Worm (Caenorhabditis elegans) whole organism, young adult: Measurements from ENCODE around the gene C35A5.3.

Experiments used
- B0261.1 ChIP-seq: sonication (generic microtip); optimal IDR thresholded peaks from 2 replicates; lab custom pipeline; 2016; ENCODE audit warnings: mild to moderate bottlenecking, missing genetic modification characterization, moderate library complexity, missing compliant biosample characterization
- C17E4.6 ChIP-seq: fragments of 200-800 bp; sonication (Bioruptor generic); IDR thresholded peaks from 2 replicates; pipeline ENCODE4 v1.3.6; 2022; ENCODE audit warnings: missing genetic modification reagents, missing genetic modification characterization, missing compliant biosample characterization
- F57C9.4 ChIP-seq: sonication (generic microtip); optimal IDR thresholded peaks from 2 replicates; lab custom pipeline; 2017; ENCODE audit warnings: mild to moderate bottlenecking, missing genetic modification characterization, missing compliant biosample characterization
- K11D2.4 ChIP-seq: fragments of 200-800 bp; sonication (Bioruptor generic); IDR thresholded peaks from 2 replicates; pipeline ENCODE4 v1.3.6; 2022; ENCODE audit warnings: missing genetic modification reagents, missing genetic modification characterization, missing compliant biosample characterization
- K12H6.12 ChIP-seq: fragments of 200-800 bp; sonication (Bioruptor generic); optimal IDR thresholded peaks from 2 replicates; lab custom pipeline; 2018; ENCODE audit warnings: mild to moderate bottlenecking, missing genetic modification characterization, missing compliant biosample characterization
- attf-6 ChIP-seq: fragments of 200-800 bp; sonication (Bioruptor generic); IDR thresholded peaks from 2 replicates; pipeline ENCODE4 v1.3.6; 2022; ENCODE audit warnings: missing genetic modification reagents, missing genetic modification characterization, missing compliant biosample characterization
- bed-2 ChIP-seq: fragments of 200-800 bp; sonication (Bioruptor generic); IDR thresholded peaks from 2 replicates; pipeline ENCODE4 v1.3.6; 2022; ENCODE audit warnings: missing genetic modification reagents, missing genetic modification characterization, missing compliant biosample characterization
- ceh-100 ChIP-seq: fragments of 200-800 bp; sonication (Bioruptor generic); IDR thresholded peaks from 2 replicates; pipeline ENCODE4 v1.3.6; 2022; ENCODE audit warnings: missing genetic modification reagents, missing genetic modification characterization, missing compliant biosample characterization
- ceh-27 ChIP-seq: fragments of 200-800 bp; sonication (Bioruptor generic); optimal IDR thresholded peaks from 2 replicates; lab custom pipeline; 2018; ENCODE audit warnings: mild to moderate bottlenecking, missing genetic modification characterization, moderate library complexity, missing compliant biosample characterization
- ceh-58 ChIP-seq: fragments of 200-800 bp; sonication (Bioruptor generic); IDR thresholded peaks from 2 replicates; pipeline ENCODE4 v1.3.6; 2022; ENCODE audit warnings: missing genetic modification characterization, missing compliant biosample characterization
- ceh-91 ChIP-seq: fragments of 200-800 bp; sonication (Bioruptor generic); IDR thresholded peaks from 2 replicates; pipeline ENCODE4 v1.3.6; 2022; ENCODE audit warnings: missing genetic modification reagents, missing genetic modification characterization, missing compliant biosample characterization
- chd-7 ChIP-seq: sonication (generic microtip); optimal IDR thresholded peaks from 2 replicates; lab custom pipeline; 2016; ENCODE audit warnings: mild to moderate bottlenecking, missing genetic modification characterization, moderate library complexity, missing compliant biosample characterization
- die-1 ChIP-seq: sonication (generic microtip); optimal IDR thresholded peaks from 2 replicates; lab custom pipeline; 2016; ENCODE audit warnings: missing genotype, mild to moderate bottlenecking, missing genetic modification characterization, missing compliant biosample characterization
- dpl-1 ChIP-seq: fragments of 150-350 bp; optimal IDR thresholded peaks from 2 replicates; lab custom pipeline; 2014; ENCODE audit warnings: missing biosample characterization, missing genetic modification reagents, missing genetic modification characterization
- ekl-4 ChIP-seq: fragments of 200-800 bp; sonication (Bioruptor generic); IDR thresholded peaks from 2 replicates; pipeline ENCODE4 v1.3.6; 2022; ENCODE audit warnings: missing genetic modification reagents, missing genetic modification characterization, missing compliant biosample characterization
- ets-4 ChIP-seq: fragments of 200-800 bp; sonication (Bioruptor generic); optimal IDR thresholded peaks from 2 replicates; lab custom pipeline; 2018; ENCODE audit warnings: mild to moderate bottlenecking, missing genetic modification characterization, missing compliant biosample characterization
- gei-17 ChIP-seq: fragments of 200-800 bp; sonication (Bioruptor generic); optimal IDR thresholded peaks from 2 replicates; lab custom pipeline; 2018; ENCODE audit warnings: mild to moderate bottlenecking, missing genetic modification characterization, missing compliant biosample characterization
- hrde-1 ChIP-seq: sonication (generic microtip); optimal IDR thresholded peaks from 2 replicates; lab custom pipeline; 2016; ENCODE audit warnings: missing genetic modification characterization, mild to moderate bottlenecking, missing compliant biosample characterization, moderate library complexity, missing genotype, missing genetic modification reagents, borderline replicate concordance
- hsf-1 ChIP-seq: fragments of 200-800 bp; sonication (Bioruptor generic); IDR thresholded peaks from 2 replicates; pipeline ENCODE4 v1.3.6; 2022; ENCODE audit warnings: missing genetic modification reagents, missing genetic modification characterization, missing compliant biosample characterization
- lag-1 ChIP-seq: fragments of 200-800 bp; sonication (Bioruptor generic); IDR thresholded peaks from 2 replicates; pipeline ENCODE4 v1.3.6; 2022; ENCODE audit warnings: missing genetic modification reagents, missing genetic modification characterization, missing compliant biosample characterization
- let-526 ChIP-seq: fragments of 200-800 bp; sonication (Bioruptor generic); IDR thresholded peaks from 2 replicates; pipeline ENCODE4 v1.3.6; 2022; ENCODE audit warnings: missing genetic modification reagents, missing genetic modification characterization, missing compliant biosample characterization
- let-607 ChIP-seq, 2 experiments: fragments of 200-800 bp in 1 of 2; sonication (Bioruptor generic) in 1 of 2; sonication (generic microtip) in 1 of 2; optimal IDR thresholded peaks; 2 replicates each; lab custom pipeline; 2016 to 2018; ENCODE audit warnings: mild to moderate bottlenecking in 2 of 2, missing compliant biosample characterization in 2 of 2, missing genetic modification characterization in 2 of 2, moderate library complexity in 2 of 2, missing genotype in 1 of 2
- lin-40 ChIP-seq: sonication (generic microtip); optimal IDR thresholded peaks from 2 replicates; lab custom pipeline; 2016; ENCODE audit warnings: missing genetic modification characterization, mild to moderate bottlenecking, missing compliant biosample characterization, missing genotype, missing genetic modification reagents
- madf-3 ChIP-seq: fragments of 200-800 bp; sonication (Bioruptor generic); IDR thresholded peaks from 2 replicates; pipeline ENCODE4 v1.3.6; 2022; ENCODE audit warnings: missing genetic modification reagents, missing genetic modification characterization, missing compliant biosample characterization
- madf-6 ChIP-seq: fragments of 200-800 bp; sonication (Bioruptor generic); IDR thresholded peaks from 2 replicates; pipeline ENCODE4 v1.3.6; 2022; ENCODE audit warnings: missing genetic modification reagents, missing genetic modification characterization, missing compliant biosample characterization
- mes-4 ChIP-seq: sonication (generic microtip); optimal IDR thresholded peaks from 2 replicates; lab custom pipeline; 2016; ENCODE audit warnings: missing genotype, missing genetic modification characterization, missing compliant biosample characterization
- mxl-1 ChIP-seq: sonication (generic microtip); optimal IDR thresholded peaks from 2 replicates; lab custom pipeline; 2016; ENCODE audit warnings: missing genetic modification characterization, missing compliant biosample characterization
- nhr-120 ChIP-seq: fragments of 200-800 bp; sonication (Bioruptor generic); IDR thresholded peaks from 2 replicates; pipeline ENCODE4 v1.3.6; 2022; ENCODE audit warnings: missing genetic modification characterization, missing compliant biosample characterization
- nhr-179 ChIP-seq: sonication (generic microtip); optimal IDR thresholded peaks from 2 replicates; lab custom pipeline; 2016; ENCODE audit warnings: mild to moderate bottlenecking, missing genetic modification characterization, missing compliant biosample characterization
- nhr-90 ChIP-seq: sonication (generic microtip); optimal IDR thresholded peaks from 2 replicates; lab custom pipeline; 2016; ENCODE audit warnings: missing genotype, mild to moderate bottlenecking, missing genetic modification characterization, missing compliant biosample characterization
- pbrm-1 ChIP-seq: fragments of 200-800 bp; sonication (Bioruptor generic); IDR thresholded peaks from 2 replicates; pipeline ENCODE4 v1.3.6; 2022; ENCODE audit warnings: missing genetic modification reagents, missing genetic modification characterization, missing compliant biosample characterization
- rpc-1 ChIP-seq, 2 experiments: fragments of 150-350 bp in 1 of 2; sonication (generic microtip) in 1 of 2; optimal IDR thresholded peaks; 2 replicates each; lab custom pipeline; 2014 to 2018; ENCODE audit warnings: missing biosample characterization in 1 of 2, missing genetic modification characterization in 1 of 2, missing genetic modification reagents in 1 of 2, missing genotype in 1 of 2
- sdz-38 ChIP-seq: sonication (generic microtip); optimal IDR thresholded peaks from 2 replicates; lab custom pipeline; 2016; ENCODE audit warnings: missing genotype, missing genetic modification characterization, missing compliant biosample characterization
- sea-2 ChIP-seq: fragments of 200-800 bp; sonication (Bioruptor generic); IDR thresholded peaks from 2 replicates; pipeline ENCODE4 v1.3.6; 2022; ENCODE audit warnings: missing genetic modification characterization, missing compliant biosample characterization
- snpc-3.4 ChIP-seq: sonication (generic microtip); optimal IDR thresholded peaks from 2 replicates; lab custom pipeline; 2017; ENCODE audit warnings: missing genetic modification characterization, mild to moderate bottlenecking, missing compliant biosample characterization, antibody characterized with exemption, moderate library complexity, missing genotype, missing genetic modification reagents
- tbp1 ChIP-seq: fragments of 200-800 bp; sonication (Bioruptor generic); optimal IDR thresholded peaks from 2 replicates; lab custom pipeline; 2018; ENCODE audit warnings: mild to moderate bottlenecking, missing genetic modification characterization, missing compliant biosample characterization
- xnd-1 ChIP-seq: sonication (generic microtip); optimal IDR thresholded peaks from 2 replicates; lab custom pipeline; 2016; ENCODE audit warnings: missing genotype, missing genetic modification reagents, missing genetic modification characterization, missing compliant biosample characterization
- ztf-26 ChIP-seq: sonication (generic microtip); optimal IDR thresholded peaks from 2 replicates; lab custom pipeline; 2017; ENCODE audit warnings: missing genetic modification characterization, missing compliant biosample characterization
- ztf-28 ChIP-seq: fragments of 200-800 bp; sonication (Bioruptor generic); IDR thresholded peaks from 2 replicates; pipeline ENCODE4 v1.3.6; 2022; ENCODE audit warnings: missing genetic modification reagents, missing genetic modification characterization, missing compliant biosample characterization
- ztf-3 ChIP-seq: fragments of 200-800 bp; sonication (Bioruptor generic); optimal IDR thresholded peaks from 2 replicates; lab custom pipeline; 2018; ENCODE audit warnings: mild to moderate bottlenecking, missing genetic modification characterization, missing compliant biosample characterization

Gene C35A5.3

DNA sequence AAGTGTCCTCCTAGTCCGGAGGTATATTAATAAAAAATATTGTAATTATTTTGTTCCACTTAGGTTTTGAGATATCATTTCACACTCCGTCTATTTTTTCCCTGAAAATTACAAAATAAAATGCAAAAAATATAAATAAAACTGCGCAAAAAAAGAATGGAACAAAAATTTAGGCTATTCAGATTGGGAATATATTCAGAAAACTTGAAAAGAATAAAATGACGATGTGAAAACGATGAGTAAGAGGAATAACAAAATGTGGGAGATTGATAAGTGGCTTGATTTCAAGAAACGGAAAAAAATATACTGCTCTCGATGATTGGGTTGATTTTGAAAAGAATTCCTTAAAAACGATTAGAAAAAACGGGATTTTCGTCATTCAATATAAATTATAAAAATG is 13.1 kb upstream of the C35A5.3 start, which contains the start of gene dmsr-8 (continued):
- no peak for TF ChIP-seq ceh-58 (GFP tag; lab: Robert Waterston, UW)

DNA sequence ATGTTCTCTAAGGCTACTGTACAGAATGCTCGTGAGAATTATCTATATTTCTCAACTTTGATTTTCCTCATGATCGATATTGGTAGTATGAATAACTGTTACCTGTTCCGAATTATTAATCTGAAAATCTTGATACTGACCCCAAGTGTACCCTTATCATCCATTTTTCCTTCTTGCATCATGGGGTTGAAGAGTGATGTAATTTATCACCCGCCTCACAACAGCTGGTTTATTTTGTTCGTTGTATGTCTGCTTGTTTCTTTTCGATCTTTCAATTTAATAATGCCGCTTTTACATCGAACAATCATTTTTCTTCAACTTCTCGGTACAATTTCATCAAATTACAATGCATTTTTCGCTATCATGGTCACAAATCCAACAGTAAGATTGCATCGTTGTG is 7.7 kb upstream of the C35A5.3 start, which contains the start of gene C35A5.6:
C35A5.6 (plus strand) TSS at position 283 of the 400 bp plus-strand sequence.
- no peak for TF ChIP-seq F57C9.4 (tag; lab: Kevin White, UChicago)
- no peak for TF ChIP-seq snpc-3.4 (tag; lab: Kevin White, UChicago)
- TF ChIP-seq mes-4 (tag; lab: Kevin White, UChicago) = no peak
- no peak for TF ChIP-seq sea-2 (GFP tag; lab: Robert Waterston, UW)
- no peak for TF ChIP-seq ets-4 (GFP tag; lab: Kevin White, UChicago)
- TF ChIP-seq hrde-1 (tag; lab: Kevin White, UChicago) = no peak
- no peak for TF ChIP-seq dpl-1 (GFP tag; lab: Kevin White, UChicago)
- no peak for TF ChIP-seq nhr-179 (tag; lab: Kevin White, UChicago)
- no peak for TF ChIP-seq nhr-120
- no peak for TF ChIP-seq ekl-4
- no peak for TF ChIP-seq die-1
- no peak for TF ChIP-seq ceh-27
- TF ChIP-seq pbrm-1 (GFP tag; lab: Robert Waterston, UW) = no peak

DNA sequence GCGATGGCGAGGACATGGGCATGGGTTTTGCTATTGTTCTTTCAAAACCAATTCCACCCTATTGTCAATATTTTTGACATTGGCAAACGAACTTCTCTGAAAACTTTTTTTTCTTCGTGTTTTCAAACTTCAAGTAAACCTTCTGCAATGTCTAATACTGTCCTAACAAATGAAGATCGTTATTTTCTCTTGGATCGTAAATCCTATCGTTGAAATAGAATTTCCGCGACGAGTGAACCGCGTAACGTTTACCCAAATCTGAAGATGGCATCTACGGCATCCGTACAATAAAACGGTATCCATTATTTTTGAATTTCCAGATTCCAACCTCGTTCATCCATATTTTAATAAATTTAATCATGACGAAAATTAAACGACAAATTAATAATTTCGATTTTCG is 4.4 kb upstream of the C35A5.3 start, which contains the start of gene C35A5.5:
C35A5.5 (plus strand) TSS at position 301 of the 400 bp plus-strand sequence.
- TF ChIP-seq nhr-90 (tag; lab: Kevin White, UChicago) (no peak), chd-7 (tag; lab: Kevin White, UChicago) (no peak), let-607 (tag; optimal IDR thresholded peaks at IDR 0.05; lab: Kevin White, UChicago) (no peak), gei-17 (no peak), lin-40 (tag; lab: Kevin White, UChicago) (no peak), tbp1 (GFP tag; lab: Kevin White, UChicago) (no peak), K12H6.12 (tag; lab: Kevin White, UChicago) (no peak), K11D2.4 (no peak), ztf-3 (GFP tag; lab: Kevin White, UChicago) (no peak), mxl-1 (tag; lab: Kevin White, UChicago) (no peak), nhr-179 (tag; lab: Kevin White, UChicago) (no peak), bed-2 (no peak), ceh-91 (GFP tag; lab: Robert Waterston, UW) (no peak), madf-3 (GFP tag; lab: Robert Waterston, UW) (no peak), rpc-1 (optimal IDR thresholded peaks at IDR 0.05; lab: Kevin White, UChicago) (no peak), rpc-1 (tag; optimal IDR thresholded peaks at IDR 0.05; lab: Kevin White, UChicago) (no peak), lag-1 (no peak), madf-6 (no peak)

DNA sequence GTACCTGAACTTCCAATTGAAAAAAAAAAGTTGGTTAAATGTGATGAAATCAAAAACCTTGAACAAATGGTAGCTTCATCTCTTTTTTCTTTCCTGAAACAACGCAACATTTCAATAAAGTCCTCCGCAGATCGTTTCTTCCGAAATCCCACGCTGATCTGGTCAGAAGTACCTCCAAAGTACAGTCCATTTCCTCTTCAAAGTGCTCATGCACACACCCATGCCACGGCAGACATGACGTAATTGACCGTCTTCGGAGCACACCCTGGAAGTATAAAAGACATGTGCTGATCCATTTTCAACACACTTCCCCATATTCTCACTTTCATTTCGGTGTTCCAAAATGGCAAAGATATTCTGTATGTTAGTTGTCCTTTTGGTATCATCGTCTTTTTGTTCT is 2.7 kb upstream of the C35A5.3 start, which contains the start of gene C35A5.10:
C35A5.10 (plus strand) TSS at position 301 of the 400 bp plus-strand sequence.
- TF ChIP-seq xnd-1 (tag; lab: Kevin White, UChicago) = no peak
- TF ChIP-seq sdz-38 = no peak
- no peak for TF ChIP-seq chd-7 (tag; lab: Kevin White, UChicago)
- no peak for TF ChIP-seq hsf-1 (GFP tag; lab: Robert Waterston, UW)
- no peak for TF ChIP-seq ceh-100 (GFP tag; lab: Robert Waterston, UW)
- TF ChIP-seq B0261.1 = no peak
- no peak for TF ChIP-seq K11D2.4
- no peak for TF ChIP-seq attf-6
- no peak for TF ChIP-seq ztf-26 (tag; lab: Kevin White, UChicago)
- TF ChIP-seq let-526 = no peak
- no peak for TF ChIP-seq nhr-120
- no peak for TF ChIP-seq ceh-58 (GFP tag; lab: Robert Waterston, UW)
- TF ChIP-seq C17E4.6 = no peak
- TF ChIP-seq let-607 (tag; optimal IDR thresholded peaks at IDR 0.05; lab: Kevin White, UChicago) = no peak
- TF ChIP-seq ztf-28 (GFP tag; lab: Robert Waterston, UW) = no peak
